Worm (Caenorhabditis elegans) whole organism, mixed stage, embryonic: ENCODE results near the gene T19D7.5.

ENCODE experiments used
- M03D4.4 ChIP-seq: sonication (generic microtip); optimal IDR thresholded peaks from 2 replicates; lab custom pipeline; 2017; ENCODE audit warnings: mild to moderate bottlenecking, missing genetic modification characterization, missing compliant biosample characterization
- bed-3 ChIP-seq: fragments of 200-800 bp; sonication (Bioruptor generic); optimal IDR thresholded peaks from 3 replicates; lab custom pipeline; 2018; ENCODE audit warnings: mild to moderate bottlenecking, missing genetic modification characterization, moderate library complexity, missing compliant biosample characterization
- blmp-1 ChIP-seq: fragments of 150-350 bp; optimal IDR thresholded peaks from 2 replicates; lab custom pipeline; 2014; ENCODE audit warnings: missing biosample characterization, missing genetic modification characterization
- ceh-43 ChIP-seq: fragments of 200-800 bp; sonication (Bioruptor generic); optimal IDR thresholded peaks from 2 replicates; lab custom pipeline; 2018; ENCODE audit warnings: mild to moderate bottlenecking, missing genetic modification characterization, moderate library complexity, missing compliant biosample characterization
- ceh-83 ChIP-seq: fragments of 200-800 bp; sonication (Bioruptor generic); optimal IDR thresholded peaks from 2 replicates; lab custom pipeline; 2018; ENCODE audit warnings: mild to moderate bottlenecking, missing genetic modification characterization, missing compliant biosample characterization
- ces-1 ChIP-seq: fragments of 150-350 bp; optimal IDR thresholded peaks from 2 replicates; lab custom pipeline; 2014; ENCODE audit warnings: missing biosample characterization, missing genetic modification reagents, missing genetic modification characterization
- cnd-1 ChIP-seq: fragments of 200-800 bp; sonication (Bioruptor generic); optimal IDR thresholded peaks from 2 replicates; lab custom pipeline; 2018; ENCODE audit warnings: mild to moderate bottlenecking, missing genetic modification characterization, missing compliant biosample characterization
- elt-1 ChIP-seq: sonication (generic microtip); optimal IDR thresholded peaks from 2 replicates; lab custom pipeline; 2017; ENCODE audit warnings: missing genetic modification characterization, mild to moderate bottlenecking, missing compliant biosample characterization, antibody characterized with exemption, moderate library complexity, borderline replicate concordance; ENCODE audit not compliant: insufficient read depth
- elt-3 ChIP-seq: fragments of 150-350 bp; optimal IDR thresholded peaks from 2 replicates; lab custom pipeline; 2014; ENCODE audit warnings: missing biosample characterization, missing genetic modification characterization
- flh-1 ChIP-seq: fragments of 200-800 bp; sonication (Bioruptor generic); optimal IDR thresholded peaks from 2 replicates; lab custom pipeline; 2018; ENCODE audit warnings: mild to moderate bottlenecking, missing genetic modification characterization, moderate library complexity, missing compliant biosample characterization
- ham-2 ChIP-seq: fragments of 200-800 bp; sonication (Bioruptor generic); optimal IDR thresholded peaks from 2 replicates; lab custom pipeline; 2018; ENCODE audit warnings: mild to moderate bottlenecking, missing genetic modification characterization, missing compliant biosample characterization
- hlh-1 ChIP-seq: fragments of 150-350 bp; optimal IDR thresholded peaks from 2 replicates; lab custom pipeline; 2014; ENCODE audit warnings: missing biosample characterization, missing genetic modification reagents, missing genetic modification characterization
- lin-13 ChIP-seq: fragments of 150-350 bp; optimal IDR thresholded peaks from 2 replicates; lab custom pipeline; 2014; ENCODE audit warnings: missing biosample characterization, missing genetic modification characterization
- lin-32 ChIP-seq: fragments of 200-800 bp; sonication (Bioruptor generic); optimal IDR thresholded peaks from 2 replicates; lab custom pipeline; 2018; ENCODE audit warnings: mild to moderate bottlenecking, missing genetic modification characterization, missing compliant biosample characterization
- lsy-2 ChIP-seq: fragments of 150-350 bp; optimal IDR thresholded peaks from 2 replicates; lab custom pipeline; 2014; ENCODE audit warnings: missing biosample characterization, missing genetic modification characterization
- mab-5 ChIP-seq: fragments of 150-350 bp; optimal IDR thresholded peaks from 2 replicates; lab custom pipeline; 2014; ENCODE audit warnings: missing biosample characterization, missing genetic modification characterization
- mls-2 ChIP-seq: sonication (generic microtip); optimal IDR thresholded peaks from 2 replicates; lab custom pipeline; 2016; ENCODE audit warnings: mild to moderate bottlenecking, missing genetic modification characterization, moderate library complexity, missing compliant biosample characterization
- nhr-12 ChIP-seq: fragments of 150-350 bp; optimal IDR thresholded peaks from 2 replicates; lab custom pipeline; 2014; ENCODE audit warnings: missing biosample characterization, missing genetic modification characterization
- nhr-2 ChIP-seq: fragments of 150-350 bp; optimal IDR thresholded peaks from 2 replicates; lab custom pipeline; 2014; ENCODE audit warnings: missing biosample characterization, missing genetic modification characterization
- nhr-237 ChIP-seq: fragments of 150-350 bp; optimal IDR thresholded peaks from 2 replicates; lab custom pipeline; 2014; ENCODE audit warnings: missing biosample characterization, missing genetic modification characterization
- nhr-28 ChIP-seq: fragments of 150-350 bp; optimal IDR thresholded peaks from 2 replicates; lab custom pipeline; 2014; ENCODE audit warnings: missing biosample characterization, missing genetic modification characterization
- nhr-76 ChIP-seq: sonication (generic microtip); optimal IDR thresholded peaks from 2 replicates; lab custom pipeline; 2017; ENCODE audit warnings: missing biosample characterization, missing genetic modification characterization
- pha-4 ChIP-seq: fragments of 150-350 bp; optimal IDR thresholded peaks from 2 replicates; lab custom pipeline; 2018; ENCODE audit warnings: missing biosample characterization, missing genetic modification reagents, missing genetic modification characterization
- sem-2 ChIP-seq: fragments of 200-800 bp; sonication (Bioruptor generic); optimal IDR thresholded peaks from 2 replicates; lab custom pipeline; 2018; ENCODE audit warnings: mild to moderate bottlenecking, missing genetic modification characterization, missing compliant biosample characterization
- snpc-4 ChIP-seq: fragments of 150-350 bp; optimal IDR thresholded peaks from 2 replicates; lab custom pipeline; 2014; ENCODE audit warnings: missing biosample characterization, missing genetic modification characterization
- sptf-1 ChIP-seq: sonication (generic microtip); optimal IDR thresholded peaks from 2 replicates; lab custom pipeline; 2017; ENCODE audit warnings: mild to moderate bottlenecking, missing genetic modification characterization, moderate library complexity, missing compliant biosample characterization
- tbx-8 ChIP-seq: fragments of 200-800 bp; sonication (Bioruptor generic); optimal IDR thresholded peaks from 2 replicates; lab custom pipeline; 2018; ENCODE audit warnings: mild to moderate bottlenecking, missing genetic modification characterization, moderate library complexity, missing compliant biosample characterization
- unc-120 ChIP-seq: sonication (generic microtip); optimal IDR thresholded peaks from 2 replicates; lab custom pipeline; 2017; ENCODE audit warnings: missing genetic modification characterization, missing compliant biosample characterization; ENCODE audit not compliant: poor library complexity, severe bottlenecking
- unc-39 ChIP-seq: fragments of 150-350 bp; optimal IDR thresholded peaks from 2 replicates; lab custom pipeline; 2014; ENCODE audit warnings: missing biosample characterization, missing genetic modification characterization
- unc-62 ChIP-seq: fragments of 150-350 bp; optimal IDR thresholded peaks from 2 replicates; lab custom pipeline; 2014; ENCODE audit warnings: missing biosample characterization, missing genetic modification reagents, missing genetic modification characterization
- zip-8 ChIP-seq: fragments of 150-350 bp; optimal IDR thresholded peaks from 2 replicates; lab custom pipeline; 2014; ENCODE audit warnings: missing biosample characterization, missing genetic modification characterization
- ztf-11 ChIP-seq: fragments of 150-350 bp; optimal IDR thresholded peaks from 2 replicates; lab custom pipeline; 2014; ENCODE audit warnings: missing biosample characterization, missing genetic modification characterization

Gene T19D7.5

ce11 chrX:681413-681812 is 15.4 kb upstream of the T19D7.5 start:
- TF ChIP-seq M03D4.4 (tag; lab: Kevin White, UChicago) (no peak), nhr-237 (no peak), nhr-76 (tag; lab: Kevin White, UChicago) (no peak), mab-5 (tag; lab: Kevin White, UChicago) (no peak), elt-1 (tag; lab: Kevin White, UChicago) (no peak), cnd-1 (tag; lab: Kevin White, UChicago) (no peak), ham-2 (GFP tag; lab: Kevin White, UChicago) (no peak), mls-2 (tag; lab: Kevin White, UChicago) (no peak), blmp-1 (no peak), unc-62 (GFP tag; lab: Kevin White, UChicago) (no peak), lsy-2 (no peak), nhr-12 (tag; lab: Kevin White, UChicago) (no peak), ceh-83 (GFP tag; lab: Kevin White, UChicago) (no peak)
- TF ChIP-seq, all 35 proteins: peak for 0

DNA sequence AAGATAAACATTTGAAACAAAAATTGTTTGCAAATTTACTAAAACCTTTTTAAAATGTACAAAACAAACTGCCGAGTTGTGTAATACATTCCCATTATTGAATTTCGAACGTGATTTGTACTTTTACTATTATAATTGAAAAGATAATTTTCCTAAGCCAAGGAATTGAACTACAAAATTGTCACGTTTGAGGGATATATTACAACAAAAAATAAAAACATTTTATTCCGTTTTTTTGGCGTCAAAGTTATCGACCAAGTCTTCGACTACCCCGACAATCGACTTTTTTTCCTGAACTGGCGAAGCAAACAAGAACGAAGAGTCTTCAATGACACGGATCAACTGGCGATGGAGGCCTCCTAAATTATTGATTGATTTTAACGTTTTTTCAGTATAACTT is 14.9 kb upstream of the T19D7.5 start, which contains the start of gene T19D7.7:
Gene T19D7.7, minus strand, starts transcription at position 101 of the 400 bp plus-strand sequence.
- TF ChIP-seq pha-4 (tag; lab: Kevin White, UChicago) (no peak), hlh-1 (tag; lab: Kevin White, UChicago) (no peak), flh-1 (GFP tag; lab: Kevin White, UChicago) (no peak), lsy-2 (no peak), snpc-4 (tag; lab: Kevin White, UChicago) (no peak), unc-39 (no peak), nhr-76 (tag; lab: Kevin White, UChicago) (no peak), zip-8 (tag; lab: Kevin White, UChicago) (no peak)

- TF ChIP-seq lin-32, result no peak
- TF ChIP-seq lin-13 (tag; lab: Kevin White, UChicago), result no peak
- TF ChIP-seq mls-2 (tag; lab: Kevin White, UChicago), result no peak
- TF ChIP-seq M03D4.4 (tag; lab: Kevin White, UChicago), result no peak
- TF ChIP-seq nhr-237, result no peak
- TF ChIP-seq snpc-4 (tag; lab: Kevin White, UChicago), result no peak
- TF ChIP-seq unc-120 (tag; lab: Kevin White, UChicago), result no peak
- no peak for TF ChIP-seq unc-39
- no peak for TF ChIP-seq mab-5 (tag; lab: Kevin White, UChicago)
- TF ChIP-seq elt-3 (tag; lab: Kevin White, UChicago), result no peak
- TF ChIP-seq bed-3 (GFP tag; lab: Kevin White, UChicago), result no peak
- no peak for TF ChIP-seq ztf-11
- no peak for TF ChIP-seq unc-62 (GFP tag; lab: Kevin White, UChicago)
- no peak for TF ChIP-seq sem-2 (GFP tag; lab: Kevin White, UChicago)
- no peak for TF ChIP-seq sptf-1 (tag; lab: Kevin White, UChicago)
- TF ChIP-seq ces-1 (GFP tag; lab: Kevin White, UChicago), result no peak
- TF ChIP-seq cnd-1 (tag; lab: Kevin White, UChicago), result no peak
- no peak for TF ChIP-seq elt-1 (tag; lab: Kevin White, UChicago)
- TF ChIP-seq zip-8 (tag; lab: Kevin White, UChicago), result no peak
These were observed 5.8 kb upstream of the T19D7.5 start, which contains the start of gene lgc-32 for ce11 chrX:671807-672206. TSS of gene lgc-32 (plus strand) at chrX:672107.

DNA sequence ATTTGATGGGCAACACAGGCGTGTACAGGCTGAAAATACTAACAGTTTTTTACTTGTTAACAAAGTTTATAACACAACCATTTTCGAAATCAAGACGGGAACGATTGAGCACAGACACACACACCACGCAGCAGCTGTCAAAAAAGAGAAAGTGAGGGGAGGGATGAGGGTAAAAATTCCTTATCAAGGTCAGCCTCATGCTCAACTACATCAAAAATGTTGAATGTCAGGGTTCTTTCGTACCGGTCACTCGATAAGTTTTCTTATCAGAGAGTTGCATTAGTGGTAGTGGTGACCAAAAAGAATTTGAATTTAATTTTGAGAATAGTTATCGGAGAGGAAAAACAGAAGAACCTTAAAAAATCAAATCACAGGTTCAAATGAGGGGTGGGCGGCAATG is 4.6 kb upstream of the T19D7.5 start, which contains the start of gene T19D7.6:
Gene T19D7.6, minus strand, starts transcription at position 198 of the 400 bp plus-strand sequence.
- TF ChIP-seq nhr-237 (no peak), cnd-1 (tag; lab: Kevin White, UChicago) (no peak), hlh-1 (tag; lab: Kevin White, UChicago) (no peak), nhr-2 (tag; lab: Kevin White, UChicago) (no peak), ces-1 (GFP tag; lab: Kevin White, UChicago) (no peak), ceh-43 (GFP tag; lab: Kevin White, UChicago) (no peak), mls-2 (tag; lab: Kevin White, UChicago) (no peak), lsy-2 (no peak), sem-2 (GFP tag; lab: Kevin White, UChicago) (no peak), pha-4 (tag; lab: Kevin White, UChicago) (no peak)

- no peak for TF ChIP-seq nhr-2 (tag; lab: Kevin White, UChicago)
- no peak for TF ChIP-seq nhr-12 (tag; lab: Kevin White, UChicago)
- TF ChIP-seq ces-1 (GFP tag; lab: Kevin White, UChicago), result peak; percentile 22
- no peak for TF ChIP-seq bed-3 (GFP tag; lab: Kevin White, UChicago)
- TF ChIP-seq tbx-8 (GFP tag; lab: Kevin White, UChicago), result no peak
- TF ChIP-seq nhr-76 (tag; lab: Kevin White, UChicago), result no peak
- no peak for TF ChIP-seq elt-1 (tag; lab: Kevin White, UChicago)
- TF ChIP-seq sem-2 (GFP tag; lab: Kevin White, UChicago), result no peak
- no peak for TF ChIP-seq nhr-28 (tag; lab: Kevin White, UChicago)
These were observed 4.2 kb downstream of the T19D7.5 start, which contains the start of gene rund-1 for ce11 chrX:661727-662330. TSS of gene rund-1 (minus strand) at chrX:661777.
